Worm (Caenorhabditis elegans): ENCODE results near the gene D2045.7.
"Not testable (repeated sequence)": the region's sequence is repeated elsewhere in the genome, so short reads cannot be mapped to it uniquely, and the experiment has no call there.

Gene D2045.7

DNA sequence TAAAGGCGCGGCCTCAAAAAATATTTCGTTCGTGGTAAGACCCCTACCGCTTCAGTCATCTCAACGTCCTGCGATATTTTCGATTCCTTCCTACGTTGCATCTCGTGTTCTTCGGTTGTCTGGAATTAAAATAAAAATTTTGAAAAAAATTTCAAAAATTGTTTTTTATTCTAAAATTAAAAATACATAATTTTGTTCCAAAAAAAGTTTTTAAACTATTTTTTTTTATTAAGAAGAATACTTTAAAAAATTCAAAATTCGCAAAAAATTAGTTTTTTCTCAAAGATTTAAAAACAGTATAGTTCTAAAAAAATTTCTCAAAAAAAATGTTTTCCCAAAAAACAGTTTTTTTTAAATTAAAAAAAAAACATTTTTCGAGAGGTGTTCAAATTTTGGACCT lies 40.5 kb upstream of the D2045.7 start, which contains the start of gene H04D03.6:
Gene H04D03.6, minus strand, starts transcription at position 101 of the 400 bp plus-strand sequence.
- TF ChIP-seq hlh-17 (GFP tag; optimal IDR thresholded peaks at IDR 0.05; ENCODE audit: borderline replicate concordance); nhr-77 (tag; optimal IDR thresholded peaks at IDR 0.05); vab-15 (tag; optimal IDR thresholded peaks at IDR 0.05): not testable (repeated sequence)

DNA sequence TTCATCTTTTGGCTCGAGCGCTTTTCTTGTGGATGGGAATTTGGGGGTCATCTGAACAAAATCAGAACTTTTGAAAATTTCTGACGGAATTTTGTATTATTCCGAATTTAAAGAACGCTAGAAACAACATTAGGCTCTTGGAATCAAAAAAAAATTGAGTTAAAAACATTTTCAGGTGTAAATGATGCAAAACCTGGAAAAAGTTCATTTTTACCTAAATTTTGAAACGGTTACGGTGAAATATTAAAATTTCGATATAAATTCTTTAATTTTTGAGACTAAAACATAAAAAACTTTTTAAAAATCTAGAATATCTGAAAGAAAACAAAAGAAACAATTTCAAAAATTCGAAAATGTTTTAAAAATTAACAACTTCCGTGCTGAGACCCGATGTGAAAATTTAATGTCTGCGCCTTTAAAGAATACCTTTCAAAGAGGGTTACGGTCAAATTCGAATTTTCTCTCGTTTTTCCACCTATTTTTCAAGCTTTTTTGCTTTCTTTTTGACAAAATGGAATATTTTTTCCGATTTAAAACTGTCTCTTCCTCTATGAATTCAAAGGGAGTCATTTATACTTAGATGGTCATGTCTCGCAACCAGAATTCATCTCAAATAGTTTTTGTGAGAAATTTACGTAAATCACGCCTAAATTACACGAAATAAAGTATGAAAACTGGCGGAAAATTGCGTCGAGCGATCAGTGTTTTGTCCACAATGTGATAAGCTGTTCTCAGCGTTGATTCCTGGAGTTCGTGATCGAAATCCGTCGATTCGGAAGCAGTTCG lies 36.7 kb upstream of the D2045.7 start, which contains the start of the genes H04D03.2 and ecps-2:
Gene H04D03.2, minus strand, starts transcription at position 51 of the 786 bp plus-strand sequence.
Gene ecps-2, plus strand, starts transcription at position 736 of the 786 bp plus-strand sequence.
- TF ChIP-seq nhr-11 (tag; optimal IDR thresholded peaks at IDR 0.05) (no peak), nhr-20 (tag; optimal IDR thresholded peaks at IDR 0.05) (no peak), sptf-1 (tag; optimal IDR thresholded peaks at IDR 0.05) (no peak), sup-37 (GFP tag; optimal IDR thresholded peaks at IDR 0.05) (no peak), hlh-4 (tag; optimal IDR thresholded peaks at IDR 0.05) (no peak), mef-2 (tag; optimal IDR thresholded peaks at IDR 0.05) (no peak), lin-15B (tag; optimal IDR thresholded peaks at IDR 0.05) (no peak), fkh-4 (tag; optimal IDR thresholded peaks at IDR 0.05; ENCODE audit: borderline replicate concordance) (no peak), lsy-2 (tag; optimal IDR thresholded peaks at IDR 0.05) (no peak), ceh-8 (GFP tag; optimal IDR thresholded peaks at IDR 0.05) (no peak), mdl-1 (tag; optimal IDR thresholded peaks at IDR 0.05) (no peak), lin-14 (GFP tag; optimal IDR thresholded peaks at IDR 0.05) (no peak), nhr-12 (tag; optimal IDR thresholded peaks at IDR 0.05) (no peak), nhr-90 (tag; optimal IDR thresholded peaks at IDR 0.05; ENCODE audit: poor library complexity) (no peak)

DNA sequence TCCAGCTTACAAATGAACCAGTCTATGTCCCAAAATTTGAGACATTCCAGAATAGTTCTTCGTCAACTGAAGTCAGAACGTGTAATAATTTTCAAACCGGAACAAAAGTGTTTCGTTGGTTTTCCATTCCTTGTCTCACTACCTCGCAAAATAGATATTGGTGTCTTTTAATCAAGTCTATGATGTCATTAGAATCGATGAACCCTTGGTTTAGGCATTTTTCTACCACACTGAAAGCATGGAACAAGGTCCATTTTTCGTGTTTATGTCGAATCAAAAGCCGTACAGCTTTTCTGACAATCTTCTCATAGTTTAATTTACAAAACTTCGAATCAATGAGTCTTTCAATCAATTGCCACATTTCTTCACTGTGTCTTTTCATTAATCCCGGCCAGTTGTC lies 32.5 kb upstream of the D2045.7 start, which contains the start of gene H04D03.7:
Gene H04D03.7, minus strand, starts transcription at position 101 of the 400 bp plus-strand sequence.
- TF ChIP-seq hlh-4 (tag; optimal IDR thresholded peaks at IDR 0.05) = no peak
- no peak for TF ChIP-seq lin-39 (tag; optimal IDR thresholded peaks at IDR 0.05)
- no peak for TF ChIP-seq dsc-1 (tag; optimal IDR thresholded peaks at IDR 0.05)
- TF ChIP-seq zip-4 (GFP tag; optimal IDR thresholded peaks at IDR 0.05) = no peak
- TF ChIP-seq C16A3.4 (tag; optimal IDR thresholded peaks at IDR 0.05) = no peak
- no peak for TF ChIP-seq lin-13 (GFP tag; optimal IDR thresholded peaks at IDR 0.05)
- no peak for TF ChIP-seq snpc-4 (tag; optimal IDR thresholded peaks at IDR 0.05)
- no peak for TF ChIP-seq jun-1 (tag; optimal IDR thresholded peaks at IDR 0.05)
- TF ChIP-seq nhr-84 (tag; optimal IDR thresholded peaks at IDR 0.05) = no peak
- TF ChIP-seq hpl-2 (GFP tag; optimal IDR thresholded peaks at IDR 0.05) = no peak
- TF ChIP-seq efl-3 (GFP tag; optimal IDR thresholded peaks at IDR 0.05) = no peak
- TF ChIP-seq C34B4.2 (tag; optimal IDR thresholded peaks at IDR 0.05) = no peak
- no peak for TF ChIP-seq ceh-82 (tag; optimal IDR thresholded peaks at IDR 0.05)

DNA sequence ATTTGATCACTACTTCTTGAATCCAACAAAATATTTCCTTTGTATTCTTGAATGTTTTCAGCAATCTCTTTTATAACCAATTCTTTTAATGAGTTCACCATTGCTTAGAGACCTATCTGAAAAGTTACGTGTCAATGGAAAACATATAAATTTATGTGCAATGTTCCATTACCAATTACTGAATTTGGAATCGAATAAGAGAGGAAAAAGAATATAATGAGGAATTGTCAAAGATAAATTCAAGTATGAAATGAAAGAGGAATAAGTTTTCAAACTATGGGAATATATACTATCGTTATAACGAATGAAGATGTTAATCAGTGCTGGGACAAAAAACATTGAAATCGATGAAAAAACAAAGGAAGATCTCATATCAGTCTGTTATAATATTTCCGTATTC lies 28.3 kb upstream of the D2045.7 start, which contains the start of gene H04D03.4:
Gene H04D03.4, minus strand, starts transcription at position 101 of the 400 bp plus-strand sequence.
- TF ChIP-seq lin-15B (tag; optimal IDR thresholded peaks at IDR 0.05) (no peak), unc-130 (tag; optimal IDR thresholded peaks at IDR 0.05) (no peak), pag-3 (tag; optimal IDR thresholded peaks at IDR 0.05; ENCODE audit: borderline replicate concordance, insufficient read depth) (no peak), ceh-8 (GFP tag; optimal IDR thresholded peaks at IDR 0.05) (no peak), pax-3 (tag; optimal IDR thresholded peaks at IDR 0.05) (no peak), lin-35 (GFP tag; optimal IDR thresholded peaks at IDR 0.05) (no peak), ztf-4 (tag; optimal IDR thresholded peaks at IDR 0.05) (no peak), rnt-1 (tag; optimal IDR thresholded peaks at IDR 0.05) (no peak), aly-2 (tag; optimal IDR thresholded peaks at IDR 0.05) (no peak), swsn-7 (tag; optimal IDR thresholded peaks at IDR 0.05) (no peak), lir-3 (tag; optimal IDR thresholded peaks at IDR 0.05; ENCODE audit: poor library complexity) (no peak), mep-1 (tag; optimal IDR thresholded peaks at IDR 0.05) (no peak)

All from whole organism, L1 larva.